Fruit fly (Drosophila melanogaster) whole organism, embryonic: ENCODE measurements around the gene Klp67A.
A peak's percentile ranks its signal among the peaks of the same experiment; 100 is the strongest.

ENCODE experiments used
- Antp ChIP-seq: fragments of 200-800 bp; sonication (Bioruptor generic); optimal IDR thresholded peaks from 3 replicates; lab custom pipeline; 2016; ENCODE audit warnings: missing biosample characterization, missing genetic modification characterization
- CG11456 ChIP-seq: fragments of 200-800 bp; sonication (Bioruptor generic); IDR thresholded peaks from 3 replicates; pipeline ENCODE4 v1.3.6; 2022; ENCODE audit warnings: missing biosample characterization, missing genetic modification characterization
- CG12236 ChIP-seq: fragments of 200-800 bp; sonication (Bioruptor generic); optimal IDR thresholded peaks from 2 replicates; lab custom pipeline; 2016; ENCODE audit warnings: missing biosample characterization, missing genetic modification characterization
- CG12659 ChIP-seq: fragments of 200-800 bp; sonication (Bioruptor generic); optimal IDR thresholded peaks from 3 replicates; lab custom pipeline; 2017; ENCODE audit warnings: mild to moderate bottlenecking, missing biosample characterization, missing genetic modification reagents, missing genetic modification characterization
- CG13775 ChIP-seq: fragments of 200-800 bp; sonication (Bioruptor generic); optimal IDR thresholded peaks from 3 replicates; lab custom pipeline; 2017; ENCODE audit warnings: missing biosample characterization, mild to moderate bottlenecking, missing genetic modification characterization
- CG14860 ChIP-seq: fragments of 200-800 bp; sonication (Bioruptor generic); IDR thresholded peaks from 3 replicates; pipeline ENCODE4 v1.3.6; 2022; ENCODE audit warnings: missing biosample characterization, missing genetic modification characterization; ENCODE audit not compliant: partially characterized antibody
- CG17359 ChIP-seq: fragments of 200-800 bp; sonication (Bioruptor generic); optimal IDR thresholded peaks from 3 replicates; lab custom pipeline; 2018; ENCODE audit warnings: missing biosample characterization, mild to moderate bottlenecking, missing genetic modification characterization, moderate library complexity
- CG17361 ChIP-seq: fragments of 200-800 bp; sonication (Bioruptor generic); IDR thresholded peaks from 3 replicates; pipeline ENCODE4 v1.3.6; 2022; ENCODE audit warnings: missing biosample characterization, missing genetic modification characterization
- CG2129 ChIP-seq: fragments of 200-800 bp; sonication (Bioruptor generic); IDR thresholded peaks from 2 replicates; pipeline ENCODE4 v1.3.6; 2022; ENCODE audit warnings: missing biosample characterization, missing genetic modification characterization; ENCODE audit not compliant: partially characterized antibody
- CG2199 ChIP-seq: fragments of 200-800 bp; sonication (Bioruptor generic); IDR thresholded peaks from 3 replicates; pipeline ENCODE4 v1.3.6; 2022; ENCODE audit warnings: missing biosample characterization, missing genetic modification characterization
- CG31388 ChIP-seq: fragments of 200-800 bp; sonication (Bioruptor generic); optimal IDR thresholded peaks from 2 replicates; lab custom pipeline; 2016; ENCODE audit warnings: missing biosample characterization, missing genetic modification characterization
- CG3163 ChIP-seq: fragments of 200-800 bp; sonication (Bioruptor generic); optimal IDR thresholded peaks from 3 replicates; lab custom pipeline; 2016; ENCODE audit warnings: missing biosample characterization, missing genetic modification characterization
- CG34422 ChIP-seq: fragments of 200-800 bp; sonication (Bioruptor generic); IDR thresholded peaks from 3 replicates; pipeline ENCODE4 v1.3.6; 2022; ENCODE audit warnings: missing biosample characterization, missing genetic modification characterization
- CG6254 ChIP-seq: fragments of 200-800 bp; sonication (Bioruptor generic); optimal IDR thresholded peaks from 3 replicates; lab custom pipeline; 2017; ENCODE audit warnings: mild to moderate bottlenecking, missing biosample characterization, missing genetic modification reagents, missing genetic modification characterization
- CG6854 ChIP-seq: fragments of 200-800 bp; sonication (Bioruptor generic); optimal IDR thresholded peaks from 3 replicates; lab custom pipeline; 2017; ENCODE audit warnings: missing biosample characterization, mild to moderate bottlenecking, missing genetic modification characterization
- CG7963 ChIP-seq: fragments of 200-800 bp; sonication (Bioruptor generic); IDR thresholded peaks from 3 replicates; pipeline ENCODE4 v1.3.6; 2022; ENCODE audit warnings: missing biosample characterization, missing genetic modification characterization; ENCODE audit not compliant: partially characterized antibody
- CG8089 ChIP-seq: fragments of 200-800 bp; sonication (Bioruptor generic); optimal IDR thresholded peaks from 3 replicates; lab custom pipeline; 2016; ENCODE audit warnings: missing biosample characterization, missing genetic modification characterization
- CG9932 ChIP-seq: fragments of 200-800 bp; sonication (Bioruptor generic); IDR thresholded peaks from 2 replicates; pipeline ENCODE4 v1.3.6; 2022; ENCODE audit warnings: missing biosample characterization, missing genetic modification characterization
- CoRest ChIP-seq: fragments of 200-800 bp; sonication (Bioruptor generic); optimal IDR thresholded peaks from 3 replicates; lab custom pipeline; 2018; ENCODE audit warnings: missing biosample characterization, mild to moderate bottlenecking, missing genetic modification characterization, moderate library complexity
- Med ChIP-seq: fragments of 200-800 bp; sonication (Bioruptor generic); peaks from one replicate; lab custom pipeline; 2016; ENCODE audit warnings: missing biosample characterization, missing genetic modification characterization, mild to moderate bottlenecking, inconsistent platforms, moderate library complexity
- NC2β ChIP-seq: fragments of 200-800 bp; sonication (Bioruptor generic); optimal IDR thresholded peaks from 2 replicates; lab custom pipeline; 2016; ENCODE audit warnings: missing biosample characterization, missing genetic modification characterization
- Sox100B ChIP-seq: fragments of 200-800 bp; sonication (Bioruptor generic); optimal IDR thresholded peaks from 3 replicates; lab custom pipeline; 2018; ENCODE audit warnings: missing biosample characterization, mild to moderate bottlenecking, missing genetic modification characterization
- Sry-β ChIP-seq: fragments of 200-800 bp; sonication (Bioruptor generic); optimal IDR thresholded peaks from 2 replicates; lab custom pipeline; 2018; ENCODE audit warnings: missing biosample characterization, mild to moderate bottlenecking, missing genetic modification characterization, moderate library complexity
- Usf ChIP-seq: fragments of 200-800 bp; sonication (Bioruptor generic); optimal IDR thresholded peaks from 2 replicates; lab custom pipeline; 2017; ENCODE audit warnings: missing genotype, missing biosample characterization, missing genetic modification characterization
- YL-1 ChIP-seq: fragments of 200-800 bp; sonication (Bioruptor generic); optimal IDR thresholded peaks from 3 replicates; lab custom pipeline; 2017; ENCODE audit warnings: missing biosample characterization, mild to moderate bottlenecking, missing genetic modification characterization
- abd-A ChIP-seq: fragments of 200-800 bp; sonication (Bioruptor generic); optimal IDR thresholded peaks from 3 replicates; lab custom pipeline; 2019; ENCODE audit warnings: missing biosample characterization, mild to moderate bottlenecking, missing genetic modification characterization, moderate library complexity
- al ChIP-seq: fragments of 200-800 bp; sonication (Bioruptor generic); IDR thresholded peaks from 2 replicates; pipeline ENCODE4 v1.3.6; 2022; ENCODE audit warnings: missing biosample characterization, missing genetic modification characterization
- az2 ChIP-seq: fragments of 200-800 bp; sonication (Bioruptor generic); optimal IDR thresholded peaks from 3 replicates; lab custom pipeline; 2016; ENCODE audit warnings: missing biosample characterization, missing genetic modification characterization
- btn ChIP-seq: fragments of 200-800 bp; sonication (Bioruptor generic); optimal IDR thresholded peaks from 2 replicates; lab custom pipeline; 2016; ENCODE audit warnings: missing biosample characterization, missing genetic modification characterization
- emc ChIP-seq: fragments of 200-800 bp; sonication (Bioruptor generic); optimal IDR thresholded peaks from 2 replicates; lab custom pipeline; 2016; ENCODE audit warnings: missing biosample characterization, missing genetic modification characterization
- ems ChIP-seq: fragments of 200-800 bp; sonication (Bioruptor generic); optimal IDR thresholded peaks from 3 replicates; lab custom pipeline; 2016; ENCODE audit warnings: missing biosample characterization, missing genetic modification characterization
- lab ChIP-seq: fragments of 200-800 bp; sonication (Bioruptor generic); optimal IDR thresholded peaks from 3 replicates; lab custom pipeline; 2017; ENCODE audit warnings: missing biosample characterization, missing genetic modification characterization, mild to moderate bottlenecking, moderate library complexity, missing genetic modification reagents
- mirr ChIP-seq: fragments of 200-800 bp; sonication (Bioruptor generic); optimal IDR thresholded peaks from 3 replicates; lab custom pipeline; 2018; ENCODE audit warnings: missing biosample characterization, mild to moderate bottlenecking, missing genetic modification characterization
- oc ChIP-seq: fragments of 200-800 bp; sonication (Bioruptor generic); optimal IDR thresholded peaks from 2 replicates; lab custom pipeline; 2018; ENCODE audit warnings: missing biosample characterization, mild to moderate bottlenecking, missing genetic modification characterization, moderate library complexity
- pum ChIP-seq: fragments of 200-800 bp; sonication (Bioruptor generic); optimal IDR thresholded peaks from 2 replicates; lab custom pipeline; 2016; ENCODE audit warnings: missing biosample characterization, missing genetic modification characterization
- pzg ChIP-seq: fragments of 200-800 bp; sonication (Bioruptor generic); optimal IDR thresholded peaks from 3 replicates; lab custom pipeline; 2018; ENCODE audit warnings: missing biosample characterization, mild to moderate bottlenecking, missing genetic modification characterization, moderate library complexity
- schlank ChIP-seq: fragments of 200-800 bp; sonication (Bioruptor generic); optimal IDR thresholded peaks from 2 replicates; lab custom pipeline; 2018; ENCODE audit warnings: missing biosample characterization, mild to moderate bottlenecking, missing genetic modification characterization
- seq ChIP-seq: fragments of 200-800 bp; sonication (Bioruptor generic); IDR thresholded peaks from 2 replicates; pipeline ENCODE4 v1.3.6; 2022; ENCODE audit warnings: missing biosample characterization, missing genetic modification characterization
- sqz ChIP-seq: fragments of 200-800 bp; sonication (Bioruptor generic); optimal IDR thresholded peaks from 3 replicates; lab custom pipeline; 2018; ENCODE audit warnings: missing biosample characterization, mild to moderate bottlenecking, missing genetic modification characterization
- ssp ChIP-seq: fragments of 200-800 bp; sonication (Bioruptor generic); IDR thresholded peaks from 2 replicates; pipeline ENCODE4 v1.3.6; 2022; ENCODE audit warnings: missing biosample characterization, missing genetic modification characterization
- stwl ChIP-seq: fragments of 200-800 bp; sonication (Bioruptor generic); optimal IDR thresholded peaks from 3 replicates; lab custom pipeline; 2018; ENCODE audit warnings: missing biosample characterization, mild to moderate bottlenecking, missing genetic modification characterization, moderate library complexity
- zen2 ChIP-seq: fragments of 200-800 bp; sonication (Bioruptor generic); IDR thresholded peaks from 3 replicates; pipeline ENCODE4 v1.3.6; 2022; ENCODE audit warnings: missing biosample characterization, missing genetic modification characterization; ENCODE audit not compliant: partially characterized antibody

The Klp67A gene

dm6 chr3L:9349314-9349733, 17.5 kb downstream of the Klp67A start, which contains the start of gene PGRP-LF (continued):
- TF ChIP-seq btn (GFP tag; lab: Kevin White, UChicago), result no peak
- TF ChIP-seq ssp (GFP tag; lab: Robert Waterston, UW), result no peak
- TF ChIP-seq CG34422 (GFP tag; lab: Robert Waterston, UW), result no peak
- TF ChIP-seq al (GFP tag; lab: Robert Waterston, UW), result 0 out of 2 replicates have a peak, but pooled peaks have one; percentile 5
- TF ChIP-seq CG3163 (GFP tag; lab: Kevin White, UChicago), result peak; percentile 5
- peak; percentile 48; the same call in 1 of the 2 replicates for TF ChIP-seq CG9932 (GFP tag; lab: Robert Waterston, UW)
- TF ChIP-seq CG17361 (GFP tag; lab: Robert Waterston, UW), result no peak
- TF ChIP-seq abd-A (tag; lab: Kevin White, UChicago), result peak; percentile 72
- peak; percentile 41 for TF ChIP-seq lab (GFP tag; lab: Kevin White, UChicago)
- TF ChIP-seq pum, result no peak
- no peak for TF ChIP-seq CG2199 (GFP tag; lab: Robert Waterston, UW)
- peak; percentile 5 for TF ChIP-seq mirr (GFP tag; lab: Kevin White, UChicago)
- no peak for TF ChIP-seq CG12236 (GFP tag; lab: Kevin White, UChicago)
- peak; percentile 10 for TF ChIP-seq YL-1 (GFP tag; lab: Kevin White, UChicago)
- TF ChIP-seq pzg (GFP tag; lab: Kevin White, UChicago), result no peak
- no peak for TF ChIP-seq emc
- TF ChIP-seq schlank (tag; lab: Kevin White, UChicago), result no peak
- TF ChIP-seq Med (GFP tag; lab: Kevin White, UChicago), result peak; percentile 82
- TF ChIP-seq Sox100B, result no peak
- TF ChIP-seq sqz, result no peak
- no peak for TF ChIP-seq CG13775
- TF ChIP-seq Antp (GFP tag; lab: Kevin White, UChicago), result no peak
- TF ChIP-seq Sry-β (GFP tag; lab: Kevin White, UChicago), result no peak
- TF ChIP-seq CG12659 (GFP tag; lab: Kevin White, UChicago), result peak; percentile 16
- TF ChIP-seq CG6254 (GFP tag; lab: Kevin White, UChicago), result no peak
- TF ChIP-seq CG14860 (GFP tag; lab: Robert Waterston, UW), result no peak
- TF ChIP-seq CG8089 (GFP tag; lab: Kevin White, UChicago), result no peak
- no peak for TF ChIP-seq az2
- TF ChIP-seq zen2, result peak; percentile 37; the same call in 1 of the 3 replicates
- peak; percentile 4 for TF ChIP-seq CG17359 (tag; lab: Kevin White, UChicago)
- TF ChIP-seq CG7963 (GFP tag; lab: Robert Waterston, UW), result no peak
- TF ChIP-seq CoRest, result peak; percentile 24
- no peak for TF ChIP-seq CG6854
- no peak for TF ChIP-seq CG11456 (GFP tag; lab: Robert Waterston, UW)

- TF ChIP-seq oc (tag; lab: Kevin White, UChicago), result no peak
- TF ChIP-seq Usf, result no peak
- TF ChIP-seq stwl (tag; lab: Kevin White, UChicago), result peak; percentile 55
Observed at dm6 chr3L:9345157-9345556, 21.7 kb downstream of the Klp67A start.

dm6 chr3L:9343963-9344362, 22.9 kb downstream of the Klp67A start:
- TF ChIP-seq seq (GFP tag; lab: Robert Waterston, UW) (no peak), NC2β (no peak), CG31388 (no peak), ems (GFP tag; lab: Kevin White, UChicago) (no peak), CG2129 (no peak)
